Worm (Caenorhabditis elegans) whole organism, L4/young adult: Measurements from ENCODE around the gene srbc-19.

Experiments used
- W03F9.2 ChIP-seq: fragments of 150-350 bp; optimal IDR thresholded peaks from 2 replicates; lab custom pipeline; 2014; ENCODE audit warnings: missing biosample characterization, missing genetic modification characterization
- dao-5 ChIP-seq: sonication (generic microtip); optimal IDR thresholded peaks from 2 replicates; lab custom pipeline; 2016; ENCODE audit warnings: missing genotype, missing genetic modification characterization, moderate library complexity, missing compliant biosample characterization
- him-1 ChIP-seq: sonication (generic microtip); optimal IDR thresholded peaks from 2 replicates; lab custom pipeline; 2016; ENCODE audit warnings: missing genotype, missing genetic modification reagents, missing genetic modification characterization, missing compliant biosample characterization

- TF ChIP-seq W03F9.2 (tag; lab: Kevin White, UChicago) (no peak), dao-5 (tag; lab: Kevin White, UChicago) (no peak), him-1 (tag; lab: Kevin White, UChicago) (no peak)
Measured at ce11 chrV:2150876-2151275, 15.7 kb downstream of the srbc-19 start, which contains the start of gene C45H4.13.
